Worm (Caenorhabditis elegans) whole organism, early embryonic: ENCODE results near the gene famk-1.

Source experiments
- B0310.2 ChIP-seq: sonication (generic microtip); optimal IDR thresholded peaks from 2 replicates; lab custom pipeline; 2016; ENCODE audit warnings: mild to moderate bottlenecking, missing genetic modification characterization, missing compliant biosample characterization
- F13C5.2 ChIP-seq: sonication (generic microtip); optimal IDR thresholded peaks from 2 replicates; lab custom pipeline; 2017; ENCODE audit warnings: mild to moderate bottlenecking, missing genetic modification characterization, inconsistent platforms, missing compliant biosample characterization
- ama-1 ChIP-seq: fragments of 150-350 bp; optimal IDR thresholded peaks from 2 replicates; lab custom pipeline; 2014
- ets-7 ChIP-seq: sonication (generic microtip); optimal IDR thresholded peaks from 2 replicates; lab custom pipeline; 2016; ENCODE audit warnings: missing genotype, missing genetic modification characterization, missing compliant biosample characterization
- flt-1 ChIP-seq: fragments of 200-800 bp; sonication (Bioruptor generic); IDR thresholded peaks from 2 replicates; pipeline ENCODE4 v1.3.6; 2022; ENCODE audit warnings: missing genetic modification characterization, missing compliant biosample characterization
- hmbx-1 ChIP-seq: sonication (generic microtip); optimal IDR thresholded peaks from 2 replicates; lab custom pipeline; 2016; ENCODE audit warnings: mild to moderate bottlenecking, missing genetic modification characterization, missing compliant biosample characterization
- hmg-4 ChIP-seq: fragments of 200-800 bp; sonication (Bioruptor generic); optimal IDR thresholded peaks from 2 replicates; lab custom pipeline; 2018; ENCODE audit warnings: mild to moderate bottlenecking, missing genetic modification characterization, missing compliant biosample characterization
- scrt-1 ChIP-seq: fragments of 200-800 bp; sonication (Bioruptor generic); IDR thresholded peaks from 2 replicates; pipeline ENCODE4 v1.3.6; 2022; ENCODE audit warnings: missing genetic modification characterization, missing compliant biosample characterization
- tbx-37 ChIP-seq: fragments of 200-800 bp; sonication (Bioruptor generic); conservative IDR thresholded peaks from 2 replicates; pipeline ENCODE4 v1.3.6; 2022; ENCODE audit warnings: missing genetic modification reagents, missing genetic modification characterization, missing compliant biosample characterization
- tra-4 ChIP-seq: sonication (generic microtip); optimal IDR thresholded peaks from 2 replicates; lab custom pipeline; 2017; ENCODE audit warnings: missing genetic modification characterization, missing compliant biosample characterization

- TF ChIP-seq ama-1 (lab: Kevin White, UChicago): no peak
- TF ChIP-seq tbx-37 (GFP tag; lab: Robert Waterston, UW): no peak
- TF ChIP-seq hmbx-1: no peak
- TF ChIP-seq ets-7 (tag; lab: Kevin White, UChicago): no peak
- no peak for TF ChIP-seq scrt-1 (GFP tag; lab: Robert Waterston, UW)
- TF ChIP-seq tra-4 (tag; lab: Kevin White, UChicago): no peak
- no peak for TF ChIP-seq flt-1 (GFP tag; lab: Robert Waterston, UW)
- no peak for TF ChIP-seq hmg-4 (GFP tag; lab: Kevin White, UChicago)
- no peak for TF ChIP-seq B0310.2 (tag; lab: Kevin White, UChicago)
- no peak for TF ChIP-seq F13C5.2 (tag; lab: Kevin White, UChicago)
Observed at ce11 chrX:15176431-15176911, 36.6 kb downstream of the famk-1 start, which contains the start of gene col-41.
